Fruit fly (Drosophila melanogaster) Kc167 (cell line): ENCODE data around the gene larp.

Experiments
- Myc ChIP-seq: fragments of >200 bp; optimal IDR thresholded peaks from 2 replicates; lab custom pipeline; 2017; ENCODE audit warnings: missing external identifiers
- Sin3A ChIP-seq: fragments of >200 bp; optimal IDR thresholded peaks from 2 replicates; lab custom pipeline; 2018; ENCODE audit warnings: missing external identifiers
- h ChIP-seq: fragments of >200 bp; optimal IDR thresholded peaks from 3 replicates; lab custom pipeline; 2018; ENCODE audit warnings: missing external identifiers
- insv ChIP-seq: fragments of >200 bp; optimal IDR thresholded peaks from 3 replicates; lab custom pipeline; 2018; ENCODE audit warnings: missing external identifiers
- psq ChIP-seq: fragments of >200 bp; optimal IDR thresholded peaks from 2 replicates; lab custom pipeline; 2017; ENCODE audit warnings: missing external identifiers
- ttk ChIP-seq: sonication (Bioruptor generic); optimal IDR thresholded peaks from 2 replicates; lab custom pipeline; 2017; ENCODE audit warnings: missing external identifiers

Gene larp

dm6 chr3R:28317151-28317844, 18.9 kb downstream of the larp start:
- TF ChIP-seq insv, result no peak
- no peak for TF ChIP-seq h (lab: Kevin White, UChicago)
- TF ChIP-seq psq, result no peak

dm6 chr3R:28307926-28308746, 28.1 kb downstream of the larp start:
- TF ChIP-seq h (lab: Kevin White, UChicago), result no peak
- no peak for TF ChIP-seq Myc (lab: Kevin White, UChicago)
- TF ChIP-seq ttk (lab: Kevin White, UChicago), result no peak
- TF ChIP-seq Sin3A (lab: Kevin White, UChicago), result no peak
- no peak for TF ChIP-seq psq
- TF ChIP-seq insv, result no peak

dm6 chr3R:28305959-28306358, 30.3 kb downstream of the larp start:
- no peak for TF ChIP-seq Sin3A (lab: Kevin White, UChicago)
- no peak for TF ChIP-seq psq
- no peak for TF ChIP-seq insv
- TF ChIP-seq Myc (lab: Kevin White, UChicago), result no peak
- no peak for TF ChIP-seq h (lab: Kevin White, UChicago)
- no peak for TF ChIP-seq ttk (lab: Kevin White, UChicago)

dm6 chr3R:28304505-28304904, 31.7 kb downstream of the larp start, which contains the start of gene CG12516:
Gene CG12516, minus strand, starts transcription at chr3R:28304605.
- no peak for TF ChIP-seq h (lab: Kevin White, UChicago)
- no peak for TF ChIP-seq Myc (lab: Kevin White, UChicago)
- TF ChIP-seq psq, result no peak

dm6 chr3R:28297513-28297912, 38.7 kb downstream of the larp start:
- TF ChIP-seq psq, result no peak
- no peak for TF ChIP-seq h (lab: Kevin White, UChicago)
- no peak for TF ChIP-seq ttk (lab: Kevin White, UChicago)
- TF ChIP-seq Myc (lab: Kevin White, UChicago), result no peak
- no peak for TF ChIP-seq insv
- TF ChIP-seq Sin3A (lab: Kevin White, UChicago), result no peak

dm6 chr3R:28293748-28294147, 42.5 kb downstream of the larp start, which contains the start of gene UQCR-14L:
Gene UQCR-14L, plus strand, starts transcription at chr3R:28294048.
- TF ChIP-seq Sin3A (lab: Kevin White, UChicago) (no peak), psq (no peak), insv (no peak), Myc (lab: Kevin White, UChicago) (no peak), h (lab: Kevin White, UChicago) (no peak), ttk (lab: Kevin White, UChicago) (no peak)

- TF ChIP-seq psq, result no peak
- TF ChIP-seq insv, result no peak
- TF ChIP-seq Sin3A (lab: Kevin White, UChicago), result no peak
- no peak for TF ChIP-seq h (lab: Kevin White, UChicago)
- no peak for TF ChIP-seq ttk (lab: Kevin White, UChicago)
- no peak for TF ChIP-seq Myc (lab: Kevin White, UChicago)
Measured at dm6 chr3R:28292498-28292897, 43.7 kb downstream of the larp start, which contains the start of gene Mst98Cb. Gene Mst98Cb, plus strand, starts transcription at chr3R:28292798.

dm6 chr3R:28291038-28291437, 45.2 kb downstream of the larp start, which contains the start of gene Mst98Ca:
Gene Mst98Ca, plus strand, starts transcription at chr3R:28291338.
- no peak for TF ChIP-seq Myc (lab: Kevin White, UChicago)
- no peak for TF ChIP-seq Sin3A (lab: Kevin White, UChicago)
- no peak for TF ChIP-seq ttk (lab: Kevin White, UChicago)
- TF ChIP-seq h (lab: Kevin White, UChicago), result no peak
- no peak for TF ChIP-seq psq
- no peak for TF ChIP-seq insv

dm6 chr3R:28283419-28283818, 52.8 kb downstream of the larp start, which contains the start of gene CG34437:
Gene CG34437, plus strand, starts transcription at chr3R:28283719.
- no peak for TF ChIP-seq Sin3A (lab: Kevin White, UChicago)
- TF ChIP-seq insv, result no peak
- no peak for TF ChIP-seq h (lab: Kevin White, UChicago)
- no peak for TF ChIP-seq Myc (lab: Kevin White, UChicago)
- TF ChIP-seq psq, result no peak
- no peak for TF ChIP-seq ttk (lab: Kevin White, UChicago)

dm6 chr3R:28282280-28282679, 54.0 kb downstream of the larp start, which contains the start of gene CG34436:
Gene CG34436, plus strand, starts transcription at chr3R:28282580.
- TF ChIP-seq ttk (lab: Kevin White, UChicago) (no peak), Sin3A (lab: Kevin White, UChicago) (no peak), Myc (lab: Kevin White, UChicago) (no peak), h (lab: Kevin White, UChicago) (no peak), insv (no peak), psq (no peak)
